Worm (Caenorhabditis elegans) whole organism, L1 larva: ENCODE results near the gene cdr-7.

Experiments
- ceh-63 ChIP-seq: fragments of 200-800 bp; sonication (Bioruptor generic); optimal IDR thresholded peaks from 2 replicates; lab custom pipeline; 2018; ENCODE audit warnings: mild to moderate bottlenecking, missing genetic modification characterization, missing compliant biosample characterization
- egl-13 ChIP-seq: sonication (generic microtip); optimal IDR thresholded peaks from 2 replicates; lab custom pipeline; 2016; ENCODE audit warnings: missing genotype, missing genetic modification reagents, missing genetic modification characterization, missing compliant biosample characterization
- elt-3 ChIP-seq, 6 experiments: fragments of 150-350 bp in 1 of 6; sonication (generic microtip); optimal IDR thresholded peaks; 2 replicates each; lab custom pipeline; 2017 to 2018; ENCODE audit warnings: missing biosample characterization in 6 of 6, missing genetic modification characterization in 6 of 6, inconsistent platforms in 1 of 6
- lin-39 ChIP-seq: fragments of 150-350 bp; optimal IDR thresholded peaks from 2 replicates; lab custom pipeline; 2014; ENCODE audit warnings: missing biosample characterization, missing genetic modification reagents, missing genetic modification characterization
- nhr-237 ChIP-seq: fragments of 150-350 bp; optimal IDR thresholded peaks from 2 replicates; lab custom pipeline; 2014; ENCODE audit warnings: missing biosample characterization, missing genetic modification characterization
- pag-3 ChIP-seq: sonication (generic microtip); optimal IDR thresholded peaks from 2 replicates; lab custom pipeline; 2017; ENCODE audit warnings: missing genetic modification characterization, mild to moderate bottlenecking, missing compliant biosample characterization, antibody characterized with exemption, borderline replicate concordance; ENCODE audit not compliant: insufficient read depth
- pqm-1 ChIP-seq: sonication (generic microtip); optimal IDR thresholded peaks from 3 replicates; lab custom pipeline; 2017; ENCODE audit warnings: missing biosample characterization, missing genetic modification characterization
- unc-130 ChIP-seq: fragments of 150-350 bp; optimal IDR thresholded peaks from 2 replicates; lab custom pipeline; 2017; ENCODE audit warnings: missing biosample characterization, missing genetic modification characterization, inconsistent platforms
- zag-1 ChIP-seq: fragments of 150-350 bp; optimal IDR thresholded peaks from 2 replicates; lab custom pipeline; 2014; ENCODE audit warnings: missing biosample characterization, missing genetic modification characterization
- ztf-4 ChIP-seq: fragments of 150-350 bp; optimal IDR thresholded peaks from 2 replicates; lab custom pipeline; 2014; ENCODE audit warnings: missing biosample characterization, missing genetic modification characterization

DNA sequence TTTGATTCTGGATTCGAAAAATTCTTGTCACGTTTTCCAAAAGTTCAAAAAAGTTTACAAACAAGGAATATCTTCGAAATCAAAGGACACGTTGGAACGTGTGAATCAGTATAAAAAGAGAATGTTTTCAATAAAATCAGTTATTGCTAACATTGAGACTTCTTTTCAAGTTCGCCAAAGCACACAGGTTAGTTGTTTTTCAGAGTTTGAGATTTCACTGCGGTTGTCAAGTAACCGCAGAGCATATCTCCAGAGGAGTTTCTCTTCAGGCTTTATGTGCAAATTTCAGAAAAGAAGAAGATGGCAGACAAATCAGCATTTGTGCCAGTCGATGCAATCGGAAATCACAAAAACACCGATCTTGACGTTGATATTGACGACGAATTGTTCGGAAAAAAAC is 25.8 kb downstream of the cdr-7 start, which contains the start of gene K01D12.15:
- TF ChIP-seq ztf-4 (tag; lab: Kevin White, UChicago) (no peak), pag-3 (tag; lab: Kevin White, UChicago) (no peak), ceh-63 (GFP tag; lab: Kevin White, UChicago) (no peak), lin-39 (tag; lab: Kevin White, UChicago) (no peak), pqm-1 (no peak), elt-3 (tag; optimal IDR thresholded peaks at IDR 0.05; lab: Kevin White, UChicago) (no peak), zag-1 (tag; lab: Kevin White, UChicago) (no peak), nhr-237 (tag; lab: Kevin White, UChicago) (no peak), unc-130 (tag; lab: Kevin White, UChicago) (no peak), egl-13 (tag; lab: Kevin White, UChicago) (no peak)
